Worm (Caenorhabditis elegans): Measurements from ENCODE around the gene F58F12.1.

Gene F58F12.1

DNA sequence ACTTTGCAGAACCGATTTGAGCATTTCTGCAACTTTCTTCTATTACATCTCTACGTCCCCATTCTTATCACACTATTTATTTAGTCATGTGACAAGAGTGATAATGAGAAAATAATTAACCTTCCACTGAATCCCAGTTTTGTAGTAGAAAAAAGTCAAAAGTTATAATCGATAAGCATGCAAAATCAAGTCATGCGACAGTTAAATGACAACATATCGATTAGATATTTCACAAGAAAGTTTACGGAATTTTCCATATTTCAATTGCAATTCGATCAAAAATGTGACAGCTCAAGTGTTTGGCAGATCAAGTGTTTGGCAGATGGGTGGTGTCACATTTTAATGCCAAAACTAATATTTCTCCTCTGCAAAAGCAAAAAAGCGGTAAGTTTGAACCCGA, 8.8 kb upstream of the F58F12.1 start:
- TF ChIP-seq ceh-8 (GFP tag; optimal IDR thresholded peaks at IDR 0.05) (no peak), dpl-1 (GFP tag; optimal IDR thresholded peaks at IDR 0.05) (no peak), hpl-2 (GFP tag; optimal IDR thresholded peaks at IDR 0.05) (peak; percentile 29), tlp-1 (tag; optimal IDR thresholded peaks at IDR 0.05) (no peak), F16B12.6 (tag; optimal IDR thresholded peaks at IDR 0.05) (no peak), grh-1 (GFP tag; IDR thresholded peaks at IDR 0.05) (no peak), nhr-90 (tag; optimal IDR thresholded peaks at IDR 0.05; ENCODE audit: poor library complexity) (peak; percentile 23), pax-3 (tag; optimal IDR thresholded peaks at IDR 0.05) (no peak), sptf-1 (tag; optimal IDR thresholded peaks at IDR 0.05) (no peak), unc-62 (GFP tag; optimal IDR thresholded peaks at IDR 0.05) (no peak), lin-35 (GFP tag; optimal IDR thresholded peaks at IDR 0.05) (peak in 1 of 2 experiments; percentile 55), rnt-1 (tag; optimal IDR thresholded peaks at IDR 0.05) (no peak), mab-9 (GFP tag; IDR thresholded peaks at IDR 0.05) (no peak), egl-13 (tag; optimal IDR thresholded peaks at IDR 0.05) (no peak), tbx-2 (tag; optimal IDR thresholded peaks at IDR 0.05) (no peak), lsy-2 (tag; optimal IDR thresholded peaks at IDR 0.05) (no peak), swsn-7 (tag; optimal IDR thresholded peaks at IDR 0.05) (no peak), nhr-47 (tag; optimal IDR thresholded peaks at IDR 0.05) (no peak), unc-98 (GFP tag; IDR thresholded peaks at IDR 0.05) (no peak), elt-2 (tag; optimal IDR thresholded peaks at IDR 0.05) (peak; percentile 78), unc-130 (tag; optimal IDR thresholded peaks at IDR 0.05) (no peak), hlh-4 (tag; optimal IDR thresholded peaks at IDR 0.05) (no peak), ztf-4 (tag; optimal IDR thresholded peaks at IDR 0.05) (no peak), C16A3.4 (tag; optimal IDR thresholded peaks at IDR 0.05) (no peak), snpc-4 (tag; optimal IDR thresholded peaks at IDR 0.05) (no peak), skn-1 (tag; optimal IDR thresholded peaks at IDR 0.05) (no peak), isw-1 (GFP tag; IDR thresholded peaks at IDR 0.05) (no peak), mef-2 (tag; optimal IDR thresholded peaks at IDR 0.05) (no peak), ceh-63 (GFP tag; optimal IDR thresholded peaks at IDR 0.05) (no peak), lin-39 (tag; optimal IDR thresholded peaks at IDR 0.05) (no peak), unc-86 (tag; optimal IDR thresholded peaks at IDR 0.05) (no peak), ceh-82 (tag; optimal IDR thresholded peaks at IDR 0.05) (no peak), lin-15B (tag; optimal IDR thresholded peaks at IDR 0.05) (no peak), egl-27 (tag; optimal IDR thresholded peaks at IDR 0.05) (no peak), sox-4 (tag; optimal IDR thresholded peaks at IDR 0.05) (no peak), alr-1 (tag; optimal IDR thresholded peaks at IDR 0.05; ENCODE audit: borderline replicate concordance) (no peak), efl-1 (optimal IDR thresholded peaks at IDR 0.05) (no peak), efl-1 (GFP tag; optimal IDR thresholded peaks at IDR 0.05 in 1 of 2) (peak in 1 of 2 experiments; percentile 88), zag-1 (tag; optimal IDR thresholded peaks at IDR 0.05) (no peak), nhr-12 (tag; optimal IDR thresholded peaks at IDR 0.05) (no peak), ceh-88 (GFP tag; IDR thresholded peaks at IDR 0.05) (no peak), fkh-8 (tag; optimal IDR thresholded peaks at IDR 0.05) (no peak), hlh-17 (GFP tag; optimal IDR thresholded peaks at IDR 0.05; ENCODE audit: borderline replicate concordance) (no peak), lir-3 (tag; optimal IDR thresholded peaks at IDR 0.05; ENCODE audit: poor library complexity) (no peak), nhr-85 (tag) (peak; percentile 62), Y116A8C.19 (tag; optimal IDR thresholded peaks at IDR 0.05; ENCODE audit: borderline replicate concordance) (no peak), snu-23 (GFP tag; optimal IDR thresholded peaks at IDR 0.05) (no peak), nhr-71 (tag; optimal IDR thresholded peaks at IDR 0.05) (peak; percentile 1), nhr-20 (tag; optimal IDR thresholded peaks at IDR 0.05) (no peak), ceh-90 (tag; optimal IDR thresholded peaks at IDR 0.05) (no peak), efl-3 (GFP tag; optimal IDR thresholded peaks at IDR 0.05) (no peak), nhr-76 (tag; optimal IDR thresholded peaks at IDR 0.05) (no peak)

Data from whole organism, L1 larva.